Worm (Caenorhabditis elegans) whole organism, L4/young adult: ENCODE data around the gene fbxa-176.

Experiments used
- W03F9.2 ChIP-seq: fragments of 150-350 bp; optimal IDR thresholded peaks from 2 replicates; lab custom pipeline; 2014; ENCODE audit warnings: missing biosample characterization, missing genetic modification characterization
- dao-5 ChIP-seq: sonication (generic microtip); optimal IDR thresholded peaks from 2 replicates; lab custom pipeline; 2016; ENCODE audit warnings: missing genotype, missing genetic modification characterization, moderate library complexity, missing compliant biosample characterization
- him-1 ChIP-seq: sonication (generic microtip); optimal IDR thresholded peaks from 2 replicates; lab custom pipeline; 2016; ENCODE audit warnings: missing genotype, missing genetic modification reagents, missing genetic modification characterization, missing compliant biosample characterization

- TF ChIP-seq him-1 (tag; lab: Kevin White, UChicago) (no peak), W03F9.2 (no peak), dao-5 (tag; lab: Kevin White, UChicago) (no peak)
These were observed 49.3 kb downstream of the fbxa-176 start, which contains the start of gene Y6G8.2 for ce11 chrV:17598810-17599209.
